Fruit fly (Drosophila melanogaster) whole organism, prepupa: Measurements from ENCODE around the gene Nmd3.

ENCODE experiments used
- CG11294 ChIP-seq: fragments of 200-800 bp; sonication (Bioruptor generic); IDR thresholded peaks from 2 replicates; pipeline ENCODE4 v1.3.6; 2022; ENCODE audit warnings: missing biosample characterization, missing genetic modification characterization
- CG15336 ChIP-seq: fragments of 200-800 bp; sonication (Bioruptor generic); IDR thresholded peaks from 2 replicates; pipeline ENCODE4 v1.3.6; 2022; ENCODE audit warnings: missing biosample characterization, missing genetic modification characterization
- CG16779 ChIP-seq: fragments of 200-800 bp; sonication (Bioruptor generic); optimal IDR thresholded peaks from 3 replicates; lab custom pipeline; 2017; ENCODE audit warnings: missing biosample characterization, mild to moderate bottlenecking, missing genetic modification characterization
- CG8632 ChIP-seq: fragments of 200-800 bp; sonication (Bioruptor generic); optimal IDR thresholded peaks from 3 replicates; lab custom pipeline; 2016; ENCODE audit warnings: missing biosample characterization, missing genetic modification characterization
- Hr39 ChIP-seq: fragments of 200-800 bp; sonication (Bioruptor generic); optimal IDR thresholded peaks from 2 replicates; lab custom pipeline; 2016; ENCODE audit warnings: missing biosample characterization, missing genetic modification characterization
- OdsH ChIP-seq: fragments of 200-800 bp; sonication (Bioruptor generic); optimal IDR thresholded peaks from 3 replicates; lab custom pipeline; 2016; ENCODE audit warnings: missing biosample characterization, missing genetic modification characterization
- dsx ChIP-seq: fragments of 200-800 bp; optimal IDR thresholded peaks from 3 replicates; lab custom pipeline; 2019; ENCODE audit warnings: missing biosample characterization, mild to moderate bottlenecking, missing genetic modification characterization, moderate library complexity; ENCODE audit not compliant: poor library complexity, severe bottlenecking
- ss ChIP-seq, 2 experiments: fragments of 200-800 bp; sonication (Bioruptor generic); optimal IDR thresholded peaks; 2 replicates in 1 of 2; 3 replicates in 1 of 2; lab custom pipeline; 2017 to 2018; ENCODE audit warnings: mild to moderate bottlenecking in 2 of 2, missing biosample characterization in 2 of 2, missing genetic modification characterization in 2 of 2, moderate library complexity in 1 of 2

DNA sequence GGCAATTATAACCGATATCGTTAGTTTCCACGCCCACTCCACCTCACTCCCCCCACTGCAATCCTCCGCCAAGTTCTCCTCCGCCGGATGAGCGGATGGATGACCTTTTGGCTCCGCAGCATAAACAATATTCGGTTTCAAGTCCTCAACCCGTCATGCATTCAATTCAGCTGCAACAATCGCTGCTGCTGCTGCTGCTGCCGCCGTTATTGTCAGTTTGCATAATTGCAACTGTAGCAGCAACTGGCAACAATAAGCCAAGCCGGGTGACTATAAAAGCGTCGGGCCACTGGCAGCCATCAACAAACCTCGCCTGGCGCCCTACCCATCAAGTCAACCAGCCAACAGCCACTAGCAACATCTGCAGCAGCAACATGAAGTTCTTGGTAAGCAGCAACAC lies 2.1 kb upstream of the Nmd3 start, which contains the start of gene CG17777:
- TF ChIP-seq dsx (no peak), OdsH (GFP tag; lab: Kevin White, UChicago) (no peak), ss (GFP tag; optimal IDR thresholded peaks at IDR 0.05; lab: Kevin White, UChicago) (no peak), CG16779 (no peak), CG15336 (no peak), CG11294 (GFP tag; lab: Robert Waterston, UW) (no peak), CG8632 (GFP tag; lab: Kevin White, UChicago) (no peak), Hr39 (no peak)
